Fruit fly (Drosophila melanogaster) whole organism, wandering third instar larva: ENCODE results near the gene GluProRS.

Source experiments
- Abd-B ChIP-seq: fragments of >200 bp; optimal IDR thresholded peaks from 2 replicates; lab custom pipeline; 2017; ENCODE audit warnings: missing biosample characterization, missing genetic modification characterization
- Jra ChIP-seq: sonication (Bioruptor generic); optimal IDR thresholded peaks from 2 replicates; lab custom pipeline; 2016; ENCODE audit warnings: missing biosample characterization, missing genetic modification characterization
- brk ChIP-seq: fragments of 200-800 bp; sonication (Bioruptor generic); optimal IDR thresholded peaks from 2 replicates; lab custom pipeline; 2016; ENCODE audit warnings: missing biosample characterization, mild to moderate bottlenecking, missing genetic modification characterization
- fru ChIP-seq: fragments of 200-800 bp; sonication (Bioruptor generic); optimal IDR thresholded peaks from 3 replicates; lab custom pipeline; 2016; ENCODE audit warnings: missing biosample characterization, mild to moderate bottlenecking, missing genetic modification characterization
- sage ChIP-seq: fragments of 200-800 bp; sonication (Bioruptor generic); optimal IDR thresholded peaks from 2 replicates; lab custom pipeline; 2016; ENCODE audit warnings: missing biosample characterization, mild to moderate bottlenecking, missing genetic modification characterization

DNA sequence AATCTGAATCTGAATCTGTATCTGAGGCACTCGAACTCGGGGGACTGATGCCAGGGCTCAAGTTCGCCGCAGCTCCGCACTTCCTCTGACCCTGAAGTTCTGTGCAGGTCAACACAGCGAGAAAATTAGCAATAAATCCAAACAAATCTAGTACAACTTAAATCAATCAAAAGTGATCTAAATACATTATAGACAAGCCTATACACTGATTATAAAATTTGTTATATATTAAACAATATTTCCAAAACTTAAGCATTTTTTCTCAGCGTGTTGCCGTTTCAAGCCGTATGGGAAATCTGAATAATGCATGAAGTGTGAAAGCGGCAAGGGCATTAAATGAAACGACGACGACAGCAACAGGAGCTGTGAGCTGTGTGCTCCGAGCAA is 43.2 kb downstream of the GluProRS start:
- peak; percentile 89 for TF ChIP-seq brk (GFP tag; lab: Kevin White, UChicago)
- peak; percentile 94 for TF ChIP-seq fru (GFP tag; lab: Kevin White, UChicago)
- TF ChIP-seq Abd-B, result no peak
- peak; percentile 71 for TF ChIP-seq Jra
- peak; percentile 93 for TF ChIP-seq sage (GFP tag; lab: Kevin White, UChicago)
